Worm (Caenorhabditis elegans) whole organism, dauer: ENCODE measurements around the gene Y57G11C.38.

Experiments used
- unc-62 ChIP-seq: sonication (generic microtip); optimal IDR thresholded peaks from 2 replicates; lab custom pipeline; 2017; ENCODE audit warnings: missing biosample characterization, missing genetic modification reagents, missing genetic modification characterization

The Y57G11C.38 gene

ce11 chrIV:14868560-14868959 lies 6.3 kb downstream of the Y57G11C.38 start:
- TF ChIP-seq unc-62 (GFP tag; lab: Kevin White, UChicago): no peak

- no peak for TF ChIP-seq unc-62 (GFP tag; lab: Kevin White, UChicago)
These were observed 7.7 kb downstream of the Y57G11C.38 start for ce11 chrIV:14869844-14870433.

ce11 chrIV:14872320-14872719 lies 10.1 kb downstream of the Y57G11C.38 start:
- no peak for TF ChIP-seq unc-62 (GFP tag; lab: Kevin White, UChicago)

- TF ChIP-seq unc-62 (GFP tag; lab: Kevin White, UChicago): no peak
These were observed 12.8 kb downstream of the Y57G11C.38 start for ce11 chrIV:14874926-14875570.

ce11 chrIV:14876632-14877031 lies 14.4 kb downstream of the Y57G11C.38 start:
- TF ChIP-seq unc-62 (GFP tag; lab: Kevin White, UChicago): no peak

ce11 chrIV:14877657-14878056 lies 15.4 kb downstream of the Y57G11C.38 start:
- TF ChIP-seq unc-62 (GFP tag; lab: Kevin White, UChicago): no peak

ce11 chrIV:14879184-14879583 lies 16.9 kb downstream of the Y57G11C.38 start, which contains the start of gene eps-8:
Gene eps-8 (plus strand): TSS chrIV:14879484.
- no peak for TF ChIP-seq unc-62 (GFP tag; lab: Kevin White, UChicago)

ce11 chrIV:14883812-14884211 lies 21.6 kb downstream of the Y57G11C.38 start:
- no peak for TF ChIP-seq unc-62 (GFP tag; lab: Kevin White, UChicago)

ce11 chrIV:14885584-14885983 lies 23.3 kb downstream of the Y57G11C.38 start:
- TF ChIP-seq unc-62 (GFP tag; lab: Kevin White, UChicago): no peak

- TF ChIP-seq unc-62 (GFP tag; lab: Kevin White, UChicago): no peak
These were observed 26.8 kb downstream of the Y57G11C.38 start for ce11 chrIV:14888889-14889664.

ce11 chrIV:14890914-14891313 lies 28.7 kb downstream of the Y57G11C.38 start:
- no peak for TF ChIP-seq unc-62 (GFP tag; lab: Kevin White, UChicago)

ce11 chrIV:14891996-14892395 lies 29.7 kb downstream of the Y57G11C.38 start:
- no peak for TF ChIP-seq unc-62 (GFP tag; lab: Kevin White, UChicago)

ce11 chrIV:14894339-14894738 lies 32.1 kb downstream of the Y57G11C.38 start:
- no peak for TF ChIP-seq unc-62 (GFP tag; lab: Kevin White, UChicago)

ce11 chrIV:14903188-14903587 lies 40.9 kb downstream of the Y57G11C.38 start:
- no peak for TF ChIP-seq unc-62 (GFP tag; lab: Kevin White, UChicago)

- no peak for TF ChIP-seq unc-62 (GFP tag; lab: Kevin White, UChicago)
These were observed 47.3 kb downstream of the Y57G11C.38 start, which contains the start of gene pnc-2 for ce11 chrIV:14909589-14909988. Gene pnc-2 (minus strand): TSS chrIV:14909689.

- no peak for TF ChIP-seq unc-62 (GFP tag; lab: Kevin White, UChicago)
These were observed 57.1 kb downstream of the Y57G11C.38 start, which contains the start of gene ccch-5 for ce11 chrIV:14919310-14919709. Gene ccch-5 (plus strand): TSS chrIV:14919610.
